Worm (Caenorhabditis elegans) whole organism, L3 larva: ENCODE results near the gene npr-13.

ENCODE experiments used
- R02D3.7 ChIP-seq: fragments of 150-350 bp; optimal IDR thresholded peaks from 2 replicates; lab custom pipeline; 2014; ENCODE audit warnings: missing biosample characterization, missing genetic modification characterization
- daf-12 ChIP-seq: fragments of 150-350 bp; optimal IDR thresholded peaks from 2 replicates; lab custom pipeline; 2014; ENCODE audit warnings: missing biosample characterization, missing genetic modification reagents, missing genetic modification characterization
- elt-2 ChIP-seq: sonication (generic microtip); optimal IDR thresholded peaks from 2 replicates; lab custom pipeline; 2016; ENCODE audit warnings: missing genetic modification reagents, mild to moderate bottlenecking, missing genetic modification characterization, missing compliant biosample characterization
- elt-3 ChIP-seq, 3 experiments: fragments of 150-350 bp in 1 of 3; sonication (generic microtip) in 2 of 3; optimal IDR thresholded peaks; 2 replicates in 2 of 3; 4 replicates in 1 of 3; lab custom pipeline; 2014 to 2017; ENCODE audit warnings: missing biosample characterization in 3 of 3, missing genetic modification characterization in 3 of 3
- fos-1 ChIP-seq: fragments of 150-350 bp; optimal IDR thresholded peaks from 2 replicates; lab custom pipeline; 2014; ENCODE audit warnings: missing biosample characterization, missing genetic modification characterization
- mdl-1 ChIP-seq: fragments of 150-350 bp; optimal IDR thresholded peaks from 2 replicates; lab custom pipeline; 2014; ENCODE audit warnings: missing biosample characterization, missing genetic modification characterization
- nfya-1 ChIP-seq: sonication (generic microtip); optimal IDR thresholded peaks from 2 replicates; lab custom pipeline; 2017; ENCODE audit warnings: missing genetic modification characterization, mild to moderate bottlenecking, missing compliant biosample characterization, antibody characterized with exemption, moderate library complexity; ENCODE audit not compliant: insufficient read depth
- nhr-237 ChIP-seq: fragments of 150-350 bp; optimal IDR thresholded peaks from 2 replicates; lab custom pipeline; 2014; ENCODE audit warnings: missing biosample characterization, missing genetic modification characterization
- nhr-25 ChIP-seq: sonication (generic microtip); optimal IDR thresholded peaks from 2 replicates; lab custom pipeline; 2017; ENCODE audit warnings: missing biosample characterization, missing genetic modification characterization
- pha-4 ChIP-seq: fragments of 150-350 bp; optimal IDR thresholded peaks from 2 replicates; lab custom pipeline; 2014; ENCODE audit warnings: missing biosample characterization, missing genetic modification reagents, missing genetic modification characterization
- snpc-4 ChIP-seq: fragments of 150-350 bp; optimal IDR thresholded peaks from 2 replicates; lab custom pipeline; 2014; ENCODE audit warnings: missing biosample characterization, missing genetic modification characterization
- unc-62 ChIP-seq: fragments of 150-350 bp; sonication (generic microtip); optimal IDR thresholded peaks from 4 replicates; lab custom pipeline; 2014; ENCODE audit warnings: missing biosample characterization, missing genetic modification reagents, missing genetic modification characterization

DNA sequence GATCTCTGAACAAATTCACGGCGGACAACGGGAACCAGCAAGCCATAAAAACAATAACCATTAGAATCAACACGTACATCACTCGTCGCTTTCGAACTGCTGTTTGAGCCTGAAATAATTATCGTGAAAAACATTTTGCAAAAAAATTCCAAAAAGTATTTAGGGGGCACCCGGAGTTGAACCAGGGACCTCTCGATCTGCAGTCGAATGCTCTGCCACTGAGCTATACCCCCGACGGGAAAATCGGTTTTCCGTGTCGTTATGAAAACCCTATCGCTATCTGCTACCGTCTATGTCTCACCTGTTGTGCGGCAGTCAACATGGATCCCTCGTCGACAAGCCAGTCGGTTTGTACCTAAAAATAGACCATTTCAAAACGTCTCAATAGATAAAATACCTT lies 2.8 kb downstream of the npr-13 start:
- TF ChIP-seq snpc-4 (tag; lab: Kevin White, UChicago) = peak; percentile 10
- no peak for TF ChIP-seq nhr-237 (tag; lab: Kevin White, UChicago)
- no peak for TF ChIP-seq R02D3.7 (tag; lab: Kevin White, UChicago)
- TF ChIP-seq unc-62 = no peak
- TF ChIP-seq elt-3 (tag; optimal IDR thresholded peaks at IDR 0.05; lab: Kevin White, UChicago) = no peak
- no peak for TF ChIP-seq nfya-1 (tag; lab: Kevin White, UChicago)
- no peak for TF ChIP-seq pha-4 (tag; lab: Kevin White, UChicago)
- TF ChIP-seq fos-1 (tag; lab: Kevin White, UChicago) = no peak
- no peak for TF ChIP-seq daf-12 (tag; lab: Kevin White, UChicago)
- no peak for TF ChIP-seq mdl-1 (tag; lab: Kevin White, UChicago)
- TF ChIP-seq elt-2 (tag; lab: Kevin White, UChicago) = peak; percentile 20
- no peak for TF ChIP-seq nhr-25 (tag; lab: Kevin White, UChicago)
